Worm (Caenorhabditis elegans) whole organism, L4/young adult: ENCODE results near the gene F10C1.9.

ENCODE experiments used
- W03F9.2 ChIP-seq: fragments of 150-350 bp; optimal IDR thresholded peaks from 2 replicates; lab custom pipeline; 2014; ENCODE audit warnings: missing biosample characterization, missing genetic modification characterization
- dao-5 ChIP-seq: sonication (generic microtip); optimal IDR thresholded peaks from 2 replicates; lab custom pipeline; 2016; ENCODE audit warnings: missing genotype, missing genetic modification characterization, moderate library complexity, missing compliant biosample characterization
- him-1 ChIP-seq: sonication (generic microtip); optimal IDR thresholded peaks from 2 replicates; lab custom pipeline; 2016; ENCODE audit warnings: missing genotype, missing genetic modification reagents, missing genetic modification characterization, missing compliant biosample characterization

DNA sequence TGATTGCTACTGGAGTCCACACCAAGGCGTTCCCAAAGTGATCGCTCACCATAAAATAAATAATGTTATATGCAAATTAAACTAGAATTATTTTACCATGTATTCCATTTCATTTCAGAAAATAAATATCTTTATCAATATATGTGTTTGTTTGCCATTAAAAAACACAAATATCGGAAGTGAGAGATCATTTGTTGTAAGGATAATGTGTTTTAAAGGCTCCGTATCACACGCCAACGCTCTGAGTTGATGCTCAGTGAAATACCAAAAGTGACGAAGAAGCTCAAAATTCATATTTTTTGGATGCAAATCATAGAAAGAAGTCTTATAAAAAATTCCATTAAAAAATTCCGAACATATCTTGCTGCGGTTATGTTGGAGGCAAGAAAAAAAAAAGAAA is 48.9 kb downstream of the F10C1.9 start:
- TF ChIP-seq him-1 (tag; lab: Kevin White, UChicago) (no peak), W03F9.2 (tag; lab: Kevin White, UChicago) (no peak), dao-5 (tag; lab: Kevin White, UChicago) (no peak)
